Fruit fly (Drosophila melanogaster): ENCODE results near the gene NSD.
A peak's percentile ranks its signal among the peaks of the same experiment; 100 is the strongest.

Gene NSD

dm6 chr3R:27916355-27917019 is 21.2 kb downstream of the NSD start, which contains the start of the genes CG5003 and mRpS22:
CG5003 (minus strand) TSS chr3R:27916516.
mRpS22 (plus strand) TSS chr3R:27916908.
- TF ChIP-seq Snoo (tag; optimal IDR thresholded peaks at IDR 0.05): peak; percentile 44
- 0 out of 3 replicates have a peak, but pooled peaks have one; percentile 34 for TF ChIP-seq CG4496 (GFP tag; IDR thresholded peaks at IDR 0.05)
- peak; percentile 12 for TF ChIP-seq CG17806 (tag; optimal IDR thresholded peaks at IDR 0.05)
- no peak for TF ChIP-seq EcR (GFP tag; optimal IDR thresholded peaks at IDR 0.05)
- peak; percentile 53 for TF ChIP-seq CG8159 (tag; optimal IDR thresholded peaks at IDR 0.05)
- peak; percentile 55 for TF ChIP-seq CG15710 (tag; optimal IDR thresholded peaks at IDR 0.05)
- TF ChIP-seq CG10348 (GFP tag; IDR thresholded peaks at IDR 0.05): no peak
- TF ChIP-seq CG9948 (tag; optimal IDR thresholded peaks at IDR 0.05): peak; percentile 4
- peak; percentile 43 for TF ChIP-seq Pif1B (GFP tag; optimal IDR thresholded peaks at IDR 0.05)

DNA sequence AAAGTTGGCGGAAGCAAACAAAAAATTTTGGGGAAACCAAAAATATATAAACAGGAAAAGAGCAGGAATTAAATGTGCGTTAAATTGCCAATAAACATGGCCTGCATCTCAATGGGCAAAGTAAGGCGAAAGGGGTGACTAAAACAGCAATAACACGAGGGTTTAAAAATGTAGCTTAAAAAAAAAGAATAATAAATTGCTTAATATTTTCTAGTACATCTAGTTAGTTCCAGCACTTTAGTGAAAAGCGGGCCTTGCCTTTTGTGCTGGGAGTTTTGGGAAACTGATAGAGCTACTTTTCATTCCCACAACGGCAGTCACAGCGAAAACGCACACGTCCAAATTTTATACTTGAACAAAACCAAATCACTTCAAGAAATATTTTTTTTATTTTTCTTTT is 25.5 kb downstream of the NSD start, which contains the start of gene mil:
TSS of gene mil (plus strand) at position 301 of the 400 bp plus-strand sequence.
- TF ChIP-seq CG32121 (GFP tag; IDR thresholded peaks at IDR 0.05) (no peak), CG13204 (GFP tag; optimal IDR thresholded peaks at IDR 0.05) (no peak), CG34367 (tag; optimal IDR thresholded peaks at IDR 0.05) (no peak), gl (tag; optimal IDR thresholded peaks at IDR 0.05) (no peak), CG8159 (tag; optimal IDR thresholded peaks at IDR 0.05) (no peak), CG4496 (GFP tag; IDR thresholded peaks at IDR 0.05) (no peak), rn (GFP tag; IDR thresholded peaks at IDR 0.05) (no peak), CG9948 (tag; optimal IDR thresholded peaks at IDR 0.05) (no peak), CG10348 (GFP tag; IDR thresholded peaks at IDR 0.05) (no peak), Ets98B (GFP tag; IDR thresholded peaks at IDR 0.05) (no peak), CG14655 (GFP tag; optimal IDR thresholded peaks at IDR 0.05) (no peak), EcR (GFP tag; optimal IDR thresholded peaks at IDR 0.05) (no peak), CG12605 (GFP tag; IDR thresholded peaks at IDR 0.05) (no peak)

DNA sequence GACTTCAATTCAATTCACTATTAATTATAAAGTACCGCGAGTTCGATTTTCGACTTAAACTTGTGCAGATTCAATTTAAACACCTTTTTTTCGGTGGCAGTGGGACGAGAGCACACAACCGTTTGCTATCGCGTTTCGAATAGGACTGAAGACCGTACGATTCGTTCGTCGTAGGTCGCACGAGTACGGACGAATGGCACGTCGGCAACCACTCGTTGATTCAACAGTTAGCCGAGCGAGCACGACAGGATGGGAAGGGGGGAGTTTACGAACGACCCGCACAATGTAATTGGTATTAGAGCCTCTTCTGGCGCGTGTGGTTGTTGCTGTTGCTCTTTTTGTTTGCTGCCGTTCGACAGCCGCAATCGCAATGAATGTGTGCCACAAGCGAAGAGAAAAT is 32.0 kb downstream of the NSD start, which contains the start of gene CG34353:
TSS of gene CG34353 (minus strand) at position 149 of the 400 bp plus-strand sequence.
- no peak for TF ChIP-seq Ets98B (GFP tag; IDR thresholded peaks at IDR 0.05)
- peak; percentile 12 for TF ChIP-seq CG13204 (GFP tag; optimal IDR thresholded peaks at IDR 0.05)
- 0 out of 2 replicates have a peak, but pooled peaks have one; percentile 11 for TF ChIP-seq CG12605 (GFP tag; IDR thresholded peaks at IDR 0.05)
- no peak for TF ChIP-seq Snoo (tag; optimal IDR thresholded peaks at IDR 0.05)
- peak; percentile 43 for TF ChIP-seq Pif1A (GFP tag; optimal IDR thresholded peaks at IDR 0.05)
- no peak for TF ChIP-seq CG4496 (GFP tag; IDR thresholded peaks at IDR 0.05)

DNA sequence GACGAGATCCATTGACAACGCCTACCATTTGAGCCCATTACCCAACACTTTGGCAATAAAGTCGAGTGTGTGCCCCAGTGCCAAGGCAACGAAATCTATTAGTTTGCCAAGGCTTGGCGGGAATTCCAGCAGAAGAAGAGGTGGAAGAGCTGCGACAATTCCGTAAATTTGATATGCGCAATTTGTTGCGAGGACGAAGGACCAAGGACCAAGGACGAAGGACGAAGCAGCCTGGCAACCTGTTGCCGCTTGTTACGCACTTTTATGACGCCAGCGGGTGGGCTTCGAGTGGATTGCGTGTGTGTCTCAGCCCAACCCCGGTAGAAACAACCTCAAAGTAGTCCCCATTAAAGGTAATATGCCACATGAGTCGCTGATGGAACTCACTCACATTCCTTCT is 49.5 kb downstream of the NSD start:
- no peak for TF ChIP-seq CG4496 (GFP tag; IDR thresholded peaks at IDR 0.05)
- no peak for TF ChIP-seq CG8301 (tag; optimal IDR thresholded peaks at IDR 0.05)
- TF ChIP-seq rn (GFP tag; IDR thresholded peaks at IDR 0.05): no peak
- TF ChIP-seq CG32121 (GFP tag; IDR thresholded peaks at IDR 0.05): no peak
- no peak for TF ChIP-seq EcR (GFP tag; optimal IDR thresholded peaks at IDR 0.05)
- TF ChIP-seq CG17806 (tag; optimal IDR thresholded peaks at IDR 0.05): no peak
- no peak for TF ChIP-seq CG15710 (tag; optimal IDR thresholded peaks at IDR 0.05)
- TF ChIP-seq Snoo (tag; optimal IDR thresholded peaks at IDR 0.05): no peak
- TF ChIP-seq CG14655 (GFP tag; optimal IDR thresholded peaks at IDR 0.05): no peak
- TF ChIP-seq fd96Ca (GFP tag; IDR thresholded peaks at IDR 0.05): no peak
- TF ChIP-seq Pif1A (GFP tag; optimal IDR thresholded peaks at IDR 0.05): no peak
- TF ChIP-seq Pif1B (GFP tag; optimal IDR thresholded peaks at IDR 0.05): no peak
- TF ChIP-seq CG9948 (tag; optimal IDR thresholded peaks at IDR 0.05): no peak
